Fruit fly (Drosophila melanogaster) whole organism, embryonic: ENCODE results near the gene CG43293.

Experiments used
- Blimp-1 ChIP-seq: fragments of 200-800 bp; sonication (Bioruptor generic); optimal IDR thresholded peaks from 3 replicates; lab custom pipeline; 2018; ENCODE audit warnings: missing biosample characterization, missing genetic modification characterization, mild to moderate bottlenecking, moderate library complexity, missing genetic modification reagents
- BtbVII ChIP-seq: fragments of 200-800 bp; sonication (Bioruptor generic); optimal IDR thresholded peaks from 3 replicates; lab custom pipeline; 2017; ENCODE audit warnings: missing biosample characterization, mild to moderate bottlenecking, missing genetic modification characterization
- CG10147 ChIP-seq: fragments of 200-800 bp; sonication (Bioruptor generic); optimal IDR thresholded peaks from 2 replicates; lab custom pipeline; 2019; ENCODE audit warnings: missing biosample characterization, mild to moderate bottlenecking, missing genetic modification characterization, moderate library complexity
- CG11504 ChIP-seq: fragments of 200-800 bp; sonication (Bioruptor generic); optimal IDR thresholded peaks from 3 replicates; lab custom pipeline; 2019; ENCODE audit warnings: missing biosample characterization, mild to moderate bottlenecking, missing genetic modification characterization, moderate library complexity
- CG12104 ChIP-seq: fragments of 200-800 bp; sonication (Bioruptor generic); optimal IDR thresholded peaks from 3 replicates; lab custom pipeline; 2016; ENCODE audit warnings: missing biosample characterization, missing genetic modification characterization
- CG1233 ChIP-seq: fragments of 200-800 bp; sonication (Bioruptor generic); optimal IDR thresholded peaks from 4 replicates; lab custom pipeline; 2018; ENCODE audit warnings: missing biosample characterization, mild to moderate bottlenecking, missing genetic modification characterization
- CG14014 ChIP-seq: fragments of 200-800 bp; sonication (Bioruptor generic); IDR thresholded peaks from 2 replicates; pipeline ENCODE4 v1.3.6; 2022; ENCODE audit warnings: missing biosample characterization, missing genetic modification characterization
- CG14441 ChIP-seq: fragments of 200-800 bp; sonication (Bioruptor generic); IDR thresholded peaks from 2 replicates; pipeline ENCODE4 v1.3.6; 2022; ENCODE audit warnings: missing biosample characterization, missing genetic modification characterization
- CG15269 ChIP-seq: fragments of 200-800 bp; sonication (Bioruptor generic); optimal IDR thresholded peaks from 2 replicates; lab custom pipeline; 2018; ENCODE audit warnings: missing biosample characterization, mild to moderate bottlenecking, missing genetic modification characterization, moderate library complexity
- CG2202 ChIP-seq: fragments of 200-800 bp; sonication (Bioruptor generic); optimal IDR thresholded peaks from 2 replicates; lab custom pipeline; 2018; ENCODE audit warnings: missing biosample characterization, mild to moderate bottlenecking, missing genetic modification characterization
- CG30403 ChIP-seq: fragments of 200-800 bp; sonication (Bioruptor generic); optimal IDR thresholded peaks from 3 replicates; lab custom pipeline; 2016; ENCODE audit warnings: missing biosample characterization, missing genetic modification characterization
- CG31388 ChIP-seq: fragments of 200-800 bp; sonication (Bioruptor generic); optimal IDR thresholded peaks from 2 replicates; lab custom pipeline; 2016; ENCODE audit warnings: missing biosample characterization, missing genetic modification characterization
- CG3163 ChIP-seq: fragments of 200-800 bp; sonication (Bioruptor generic); optimal IDR thresholded peaks from 3 replicates; lab custom pipeline; 2016; ENCODE audit warnings: missing biosample characterization, missing genetic modification characterization
- CG32772 ChIP-seq: fragments of 200-800 bp; sonication (Bioruptor generic); IDR thresholded peaks from 2 replicates; pipeline ENCODE4 v1.3.6; 2022; ENCODE audit warnings: missing biosample characterization, missing genetic modification characterization
- CG4328 ChIP-seq: fragments of 200-800 bp; sonication (Bioruptor generic); optimal IDR thresholded peaks from 3 replicates; lab custom pipeline; 2017; ENCODE audit warnings: missing biosample characterization, missing genetic modification reagents, missing genetic modification characterization
- CG4424 ChIP-seq: fragments of 200-800 bp; sonication (Bioruptor generic); optimal IDR thresholded peaks from 3 replicates; lab custom pipeline; 2016; ENCODE audit warnings: missing biosample characterization, missing genetic modification characterization
- CG6689 ChIP-seq: fragments of 200-800 bp; sonication (Bioruptor generic); IDR thresholded peaks from 2 replicates; pipeline ENCODE4 v1.3.6; 2022; ENCODE audit warnings: missing biosample characterization, missing genetic modification characterization
- CG6765 ChIP-seq: fragments of 200-800 bp; sonication (Bioruptor generic); optimal IDR thresholded peaks from 3 replicates; lab custom pipeline; 2017; ENCODE audit warnings: missing biosample characterization, mild to moderate bottlenecking, missing genetic modification characterization
- CG6791 ChIP-seq: fragments of 200-800 bp; sonication (Bioruptor generic); IDR thresholded peaks from 3 replicates; pipeline ENCODE4 v1.3.6; 2022; ENCODE audit warnings: missing biosample characterization, missing genetic modification characterization; ENCODE audit not compliant: partially characterized antibody
- CG6813 ChIP-seq: fragments of 200-800 bp; sonication (Bioruptor generic); optimal IDR thresholded peaks from 2 replicates; lab custom pipeline; 2017; ENCODE audit warnings: missing biosample characterization, missing genetic modification characterization, mild to moderate bottlenecking, moderate library complexity, missing genetic modification reagents
- CG7745 ChIP-seq: fragments of 200-800 bp; sonication (Bioruptor generic); optimal IDR thresholded peaks from 2 replicates; lab custom pipeline; 2018; ENCODE audit warnings: missing biosample characterization, mild to moderate bottlenecking, missing genetic modification characterization, moderate library complexity
- CkIIα-i1 ChIP-seq: fragments of 200-800 bp; sonication (Bioruptor generic); IDR thresholded peaks from 2 replicates; pipeline ENCODE4 v1.3.6; 2022; ENCODE audit warnings: missing biosample characterization, missing genetic modification characterization
- Dbx ChIP-seq: fragments of 200-800 bp; sonication (Bioruptor generic); IDR thresholded peaks from 3 replicates; pipeline ENCODE4 v1.3.6; 2022; ENCODE audit warnings: missing biosample characterization, missing genetic modification characterization
- Deaf1 ChIP-seq: fragments of 200-800 bp; optimal IDR thresholded peaks from 3 replicates; lab custom pipeline; 2019; ENCODE audit warnings: missing biosample characterization, mild to moderate bottlenecking, missing genetic modification characterization, moderate library complexity
- Drgx ChIP-seq: fragments of 200-800 bp; sonication (Bioruptor generic); IDR thresholded peaks from 2 replicates; pipeline ENCODE4 v1.3.6; 2022; ENCODE audit warnings: missing biosample characterization, missing genetic modification characterization
- E2f1 ChIP-seq: fragments of 200-800 bp; sonication (Bioruptor generic); IDR thresholded peaks from 2 replicates; pipeline ENCODE4 v1.3.6; 2022; ENCODE audit warnings: missing biosample characterization, missing genetic modification characterization
- HLH4C ChIP-seq: fragments of 200-800 bp; sonication (Bioruptor generic); IDR thresholded peaks from 3 replicates; pipeline ENCODE4 v1.3.6; 2022; ENCODE audit warnings: missing biosample characterization, missing genetic modification characterization; ENCODE audit not compliant: partially characterized antibody
- Mes4 ChIP-seq: fragments of 200-800 bp; sonication (Bioruptor generic); optimal IDR thresholded peaks from 2 replicates; lab custom pipeline; 2016; ENCODE audit warnings: missing biosample characterization, missing genetic modification characterization
- Pdp1 ChIP-seq, 2 experiments: fragments of 200-800 bp; sonication (Bioruptor generic); optimal IDR thresholded peaks; 3 replicates each; lab custom pipeline; 2016; ENCODE audit warnings: missing biosample characterization in 2 of 2, missing genetic modification characterization in 2 of 2, mild to moderate bottlenecking in 1 of 2, moderate library complexity in 1 of 2
- Sox100B ChIP-seq: fragments of 200-800 bp; sonication (Bioruptor generic); optimal IDR thresholded peaks from 3 replicates; lab custom pipeline; 2018; ENCODE audit warnings: missing biosample characterization, mild to moderate bottlenecking, missing genetic modification characterization
- Trl ChIP-seq, 3 experiments: fragments of >200 bp in 2 of 3; fragments of 200-800 bp in 1 of 3; sonication (Bioruptor generic) in 1 of 3; optimal IDR thresholded peaks; 2 replicates in 1 of 3; 3 replicates in 2 of 3; lab custom pipeline; 2016 to 2017; ENCODE audit warnings: missing biosample characterization in 1 of 3, missing genetic modification characterization in 1 of 3
- Xrp1 ChIP-seq: fragments of 200-800 bp; sonication (Bioruptor generic); IDR thresholded peaks from 2 replicates; pipeline ENCODE4 v1.3.6; 2022; ENCODE audit warnings: missing biosample characterization, missing genetic modification characterization
- YL-1 ChIP-seq: fragments of 200-800 bp; sonication (Bioruptor generic); optimal IDR thresholded peaks from 3 replicates; lab custom pipeline; 2017; ENCODE audit warnings: missing biosample characterization, mild to moderate bottlenecking, missing genetic modification characterization
- bab2 ChIP-seq: fragments of 200-800 bp; sonication (Bioruptor generic); optimal IDR thresholded peaks from 2 replicates; lab custom pipeline; 2016; ENCODE audit warnings: missing biosample characterization, missing genetic modification characterization
- crc ChIP-seq: fragments of 200-800 bp; sonication (Bioruptor generic); optimal IDR thresholded peaks from 2 replicates; lab custom pipeline; 2016; ENCODE audit warnings: missing biosample characterization, missing genetic modification characterization
- cwo ChIP-seq: fragments of 200-800 bp; sonication (Bioruptor generic); optimal IDR thresholded peaks from 3 replicates; lab custom pipeline; 2017; ENCODE audit warnings: missing biosample characterization, missing genetic modification characterization, mild to moderate bottlenecking, moderate library complexity, missing genetic modification reagents
- dpn ChIP-seq, 2 experiments: fragments of 200-800 bp; sonication (Bioruptor generic); optimal IDR thresholded peaks; 3 replicates each; lab custom pipeline; 2016; ENCODE audit warnings: missing biosample characterization in 2 of 2, missing genetic modification characterization in 2 of 2
- ewg ChIP-seq: fragments of 200-800 bp; sonication (Bioruptor generic); optimal IDR thresholded peaks from 3 replicates; lab custom pipeline; 2017; ENCODE audit warnings: mild to moderate bottlenecking, missing biosample characterization, missing genetic modification reagents, missing genetic modification characterization
- gsb-n ChIP-seq: fragments of 200-800 bp; sonication (Bioruptor generic); optimal IDR thresholded peaks from 3 replicates; lab custom pipeline; 2018; ENCODE audit warnings: missing biosample characterization, mild to moderate bottlenecking, missing genetic modification characterization
- lola ChIP-seq, 3 experiments: fragments of >200 bp in 2 of 3; fragments of 200-800 bp in 1 of 3; sonication (Bioruptor generic) in 1 of 3; optimal IDR thresholded peaks; 2 replicates each; lab custom pipeline; 2017 to 2019; ENCODE audit warnings: missing biosample characterization in 3 of 3, missing genetic modification characterization in 3 of 3, mild to moderate bottlenecking in 1 of 3, moderate library complexity in 1 of 3
- nerfin-1 ChIP-seq: fragments of 200-800 bp; sonication (Bioruptor generic); optimal IDR thresholded peaks from 3 replicates; lab custom pipeline; 2019; ENCODE audit warnings: missing biosample characterization, mild to moderate bottlenecking, missing genetic modification characterization, moderate library complexity
- row ChIP-seq: fragments of 200-800 bp; sonication (Bioruptor generic); IDR thresholded peaks from 3 replicates; pipeline ENCODE4 v1.3.6; 2022; ENCODE audit warnings: missing biosample characterization, missing genetic modification characterization
- sens ChIP-seq: fragments of 200-800 bp; sonication (Bioruptor generic); peaks from one replicate; lab custom pipeline; 2016; ENCODE audit warnings: missing biosample characterization, missing genetic modification characterization
- sqz ChIP-seq: fragments of 200-800 bp; sonication (Bioruptor generic); optimal IDR thresholded peaks from 3 replicates; lab custom pipeline; 2018; ENCODE audit warnings: missing biosample characterization, mild to moderate bottlenecking, missing genetic modification characterization
- stc ChIP-seq: fragments of 200-800 bp; sonication (Bioruptor generic); IDR thresholded peaks from 2 replicates; pipeline ENCODE4 v1.3.6; 2022; ENCODE audit warnings: missing biosample characterization, missing genetic modification characterization
- tap ChIP-seq: fragments of 200-800 bp; optimal IDR thresholded peaks from 3 replicates; lab custom pipeline; 2019; ENCODE audit warnings: missing biosample characterization, mild to moderate bottlenecking, missing genetic modification characterization, moderate library complexity
- tx ChIP-seq: fragments of 200-800 bp; sonication (Bioruptor generic); optimal IDR thresholded peaks from 2 replicates; lab custom pipeline; 2016; ENCODE audit warnings: missing biosample characterization, missing genetic modification characterization
- zfh1 ChIP-seq: fragments of 200-800 bp; sonication (Bioruptor generic); IDR thresholded peaks from 3 replicates; pipeline ENCODE4 v1.3.6; 2022; ENCODE audit warnings: missing biosample characterization, missing genetic modification characterization

CG43293 gene

DNA sequence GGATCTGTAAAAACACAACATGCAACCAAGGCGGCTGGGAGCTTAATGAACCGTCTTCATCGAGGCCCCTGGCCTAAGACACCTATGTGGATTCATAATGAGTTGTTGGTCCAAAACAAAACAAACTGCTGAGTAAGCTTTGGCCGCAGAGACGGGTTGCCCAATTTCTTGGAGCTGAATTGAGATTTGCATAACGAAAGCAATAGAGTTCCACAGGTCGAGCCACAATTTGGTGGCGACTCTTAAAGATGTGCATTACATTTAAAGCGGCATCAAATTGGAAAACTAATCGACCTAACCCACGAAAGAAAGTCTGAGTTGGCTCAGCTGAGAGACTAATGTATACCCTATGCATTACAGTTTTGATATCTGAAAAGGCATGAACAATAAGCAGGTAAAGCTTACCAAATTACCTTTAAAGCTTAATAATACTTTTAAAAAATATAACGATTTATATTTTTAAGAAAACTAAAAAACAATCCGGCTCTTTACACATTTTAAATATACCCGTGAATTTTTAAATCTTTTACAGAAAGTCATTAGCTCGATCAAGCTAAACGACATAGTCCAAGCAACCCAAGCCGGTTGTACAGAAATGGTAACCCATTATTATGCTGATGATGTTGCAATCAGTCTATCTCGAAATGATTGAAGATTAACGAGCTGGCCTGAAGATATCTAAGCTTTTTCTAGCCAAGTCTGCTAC is 27.5 kb upstream of the CG43293 start, which contains the start of gene CG13297 (continued):
- TF ChIP-seq CG6765 (no peak), Dbx (GFP tag; lab: Robert Waterston, UW) (no peak), Mes4 (GFP tag; lab: Kevin White, UChicago) (no peak), CG14014 (GFP tag; lab: Robert Waterston, UW) (peak; percentile 25; the same call in 1 of the 2 replicates), CG31388 (GFP tag; lab: Kevin White, UChicago) (no peak), CG3163 (GFP tag; lab: Kevin White, UChicago) (no peak), CG14441 (GFP tag; lab: Robert Waterston, UW) (peak; percentile 60), CG10147 (peak; percentile 30), CG4424 (peak; percentile 41), CG6689 (peak; percentile 66), Pdp1 (GFP tag; optimal IDR thresholded peaks at IDR 0.05; lab: Kevin White, UChicago) (peak in 1 of 2 experiments; percentile 2), E2f1 (peak; percentile 44; the same call in 1 of the 2 replicates), CG7745 (tag; lab: Kevin White, UChicago) (no peak), CG2202 (tag; lab: Kevin White, UChicago) (no peak), CkIIα-i1 (GFP tag; lab: Robert Waterston, UW) (no peak), crc (GFP tag; lab: Kevin White, UChicago) (no peak), CG12104 (GFP tag; lab: Kevin White, UChicago) (peak; percentile 27), bab2 (GFP tag; lab: Kevin White, UChicago) (no peak), stc (GFP tag; lab: Robert Waterston, UW) (peak; percentile 53; the same call in 1 of the 2 replicates), YL-1 (GFP tag; lab: Kevin White, UChicago) (no peak), CG32772 (0 out of 2 replicates have a peak, but pooled peaks have one; percentile 14), Deaf1 (tag; lab: Kevin White, UChicago) (peak; percentile 22), CG6791 (GFP tag; lab: Robert Waterston, UW) (no peak), CG6813 (GFP tag; lab: Kevin White, UChicago) (peak; percentile 17), zfh1 (GFP tag; lab: Robert Waterston, UW) (0 out of 3 replicates have a peak, but pooled peaks have one; percentile 32), Xrp1 (peak; percentile 33; the same call in 1 of the 2 replicates), tx (GFP tag; lab: Kevin White, UChicago) (no peak), sqz (peak; percentile 35), row (peak; percentile 70), lola (GFP tag; optimal IDR thresholded peaks at IDR 0.05; lab: Kevin White, UChicago) (no peak), ewg (GFP tag; lab: Kevin White, UChicago) (peak; percentile 21), HLH4C (GFP tag; lab: Robert Waterston, UW) (no peak), CG4328 (GFP tag; lab: Kevin White, UChicago) (no peak), BtbVII (GFP tag; lab: Kevin White, UChicago) (no peak), tap (tag; lab: Kevin White, UChicago) (peak; percentile 49), Blimp-1 (GFP tag; lab: Kevin White, UChicago) (peak; percentile 54), Sox100B (peak; percentile 84), CG1233 (GFP tag; lab: Kevin White, UChicago) (peak; percentile 45), cwo (GFP tag; lab: Kevin White, UChicago) (no peak), Trl (optimal IDR thresholded peaks at IDR 0.05; lab: Kevin White, UChicago) (no peak), Trl (GFP tag; optimal IDR thresholded peaks at IDR 0.05; lab: Kevin White, UChicago) (no peak), sens (GFP tag; lab: Kevin White, UChicago) (peak; percentile 76), gsb-n (tag; lab: Kevin White, UChicago) (peak; percentile 17), nerfin-1 (tag; lab: Kevin White, UChicago) (peak; percentile 64), CG11504 (tag; lab: Kevin White, UChicago) (peak; percentile 86), CG15269 (tag; lab: Kevin White, UChicago) (peak; percentile 75), dpn (GFP tag; optimal IDR thresholded peaks at IDR 0.05; lab: Kevin White, UChicago) (peak in 1 of 2 experiments; percentile 10), CG30403 (GFP tag; lab: Kevin White, UChicago) (peak; percentile 56), Drgx (GFP tag; lab: Robert Waterston, UW) (peak; percentile 37; the same call in 1 of the 2 replicates)
